Fruit fly (Drosophila melanogaster): ENCODE data around the gene hzg.

The hzg gene

dm6 chr3L:16001164-16001679 is 3.3 kb downstream of the hzg start (continued):
- TF ChIP-seq Hr4 (GFP tag; optimal IDR thresholded peaks at IDR 0.05) (peak; percentile 92), Eip78C (GFP tag) (peak; percentile 78), CG11762 (GFP tag; optimal IDR thresholded peaks at IDR 0.05; ENCODE audit: insufficient read depth) (no peak), CG6276 (GFP tag; optimal IDR thresholded peaks at IDR 0.05) (peak; percentile 88), eg (GFP tag; IDR thresholded peaks at IDR 0.05) (peak; percentile 85), dac (GFP tag; optimal IDR thresholded peaks at IDR 0.05) (peak; percentile 61), fkh (GFP tag; optimal IDR thresholded peaks at IDR 0.05) (peak; percentile 94), lz (GFP tag; optimal IDR thresholded peaks at IDR 0.05) (peak; percentile 32), Eip93F (GFP tag; optimal IDR thresholded peaks at IDR 0.05) (no peak), Sox14 (GFP tag; optimal IDR thresholded peaks at IDR 0.05) (peak; percentile 62), CG11902 (GFP tag; optimal IDR thresholded peaks at IDR 0.05) (no peak), Hr39 (GFP tag; optimal IDR thresholded peaks at IDR 0.05) (peak; percentile 50), acj6 (GFP tag; optimal IDR thresholded peaks at IDR 0.05) (peak; percentile 55), Sox15 (GFP tag; optimal IDR thresholded peaks at IDR 0.05) (peak; percentile 23), vri (GFP tag; optimal IDR thresholded peaks at IDR 0.05) (peak; percentile 59), CG16779 (tag; optimal IDR thresholded peaks at IDR 0.05) (no peak), CG4318 (GFP tag; optimal IDR thresholded peaks at IDR 0.05) (peak; percentile 61), Eip75B (GFP tag; optimal IDR thresholded peaks at IDR 0.05) (no peak), svp (GFP tag) (peak; percentile 74), CG8319 (GFP tag; optimal IDR thresholded peaks at IDR 0.05) (no peak), CG6854 (GFP tag; optimal IDR thresholded peaks at IDR 0.05) (no peak), esn (GFP tag; optimal IDR thresholded peaks at IDR 0.05) (peak; percentile 48), Ets96B (tag; optimal IDR thresholded peaks at IDR 0.05) (no peak), spab (GFP tag; optimal IDR thresholded peaks at IDR 0.05) (no peak), CG6792 (GFP tag; optimal IDR thresholded peaks at IDR 0.05) (peak; percentile 37), pdm3 (GFP tag; optimal IDR thresholded peaks at IDR 0.05) (peak; percentile 80), achi (GFP tag; optimal IDR thresholded peaks at IDR 0.05) (peak; percentile 67), CG31627 (GFP tag; optimal IDR thresholded peaks at IDR 0.05) (peak; percentile 50)

dm6 chr3L:15999358-16000005 is 5.1 kb downstream of the hzg start:
- TF ChIP-seq fkh (GFP tag; optimal IDR thresholded peaks at IDR 0.05): peak; percentile 79
- TF ChIP-seq CG8632 (GFP tag; optimal IDR thresholded peaks at IDR 0.05): peak; percentile 37
- TF ChIP-seq Eip78C (GFP tag): peak; percentile 69
- TF ChIP-seq Met (GFP tag; optimal IDR thresholded peaks at IDR 0.05): peak; percentile 32
- peak; percentile 38 for TF ChIP-seq esn (GFP tag; optimal IDR thresholded peaks at IDR 0.05)
- TF ChIP-seq Hr38 (GFP tag; optimal IDR thresholded peaks at IDR 0.05): no peak
- peak; percentile 76 for TF ChIP-seq vri (GFP tag; optimal IDR thresholded peaks at IDR 0.05)
- TF ChIP-seq spab (GFP tag; optimal IDR thresholded peaks at IDR 0.05): no peak
- no peak for TF ChIP-seq Eip75B (GFP tag; optimal IDR thresholded peaks at IDR 0.05)
- TF ChIP-seq dac (GFP tag; optimal IDR thresholded peaks at IDR 0.05): no peak
- TF ChIP-seq Hr39 (GFP tag; optimal IDR thresholded peaks at IDR 0.05): no peak

- TF ChIP-seq CG3919 (GFP tag; optimal IDR thresholded peaks at IDR 0.05) (no peak), ss (GFP tag; optimal IDR thresholded peaks at IDR 0.05) (no peak), CG11294 (GFP tag; IDR thresholded peaks at IDR 0.05) (no peak), eg (GFP tag; IDR thresholded peaks at IDR 0.05) (no peak), CG10669 (GFP tag; optimal IDR thresholded peaks at IDR 0.05) (no peak), dsx (GFP tag; optimal IDR thresholded peaks at IDR 0.05; ENCODE audit: poor library complexity, severe bottlenecking) (no peak), fd59A (GFP tag; optimal IDR thresholded peaks at IDR 0.05) (no peak), CG4318 (GFP tag; optimal IDR thresholded peaks at IDR 0.05) (no peak), dac (GFP tag; optimal IDR thresholded peaks at IDR 0.05) (no peak), lz (GFP tag; optimal IDR thresholded peaks at IDR 0.05) (no peak), CG34406 (GFP tag; optimal IDR thresholded peaks at IDR 0.05) (no peak), achi (GFP tag; optimal IDR thresholded peaks at IDR 0.05) (no peak), Eip75B (GFP tag; optimal IDR thresholded peaks at IDR 0.05) (no peak), CG1621 (tag; optimal IDR thresholded peaks at IDR 0.05) (no peak), CG6792 (GFP tag; optimal IDR thresholded peaks at IDR 0.05) (no peak), CG8119 (GFP tag; IDR thresholded peaks at IDR 0.05) (no peak)
These were observed 6.3 kb downstream of the hzg start for dm6 chr3L:15998217-15998616.

Data from whole organism, prepupa.